Worm (Caenorhabditis elegans) whole organism, young adult: ENCODE results near the gene F41C3.11.
A peak's percentile ranks its signal among the peaks of the same experiment; 100 is the strongest.

Experiments used
- D2030.7 ChIP-seq: fragments of 200-800 bp; sonication (Bioruptor generic); IDR thresholded peaks from 2 replicates; pipeline ENCODE4 v1.3.6; 2022; ENCODE audit warnings: missing genetic modification reagents, missing genetic modification characterization, missing compliant biosample characterization
- F23B12.7 ChIP-seq: sonication (generic microtip); optimal IDR thresholded peaks from 2 replicates; lab custom pipeline; 2017; ENCODE audit warnings: missing genetic modification characterization, mild to moderate bottlenecking, missing compliant biosample characterization, antibody characterized with exemption, moderate library complexity; ENCODE audit not compliant: insufficient read depth
- F33H1.4 ChIP-seq: fragments of 200-800 bp; sonication (Bioruptor generic); IDR thresholded peaks from 2 replicates; pipeline ENCODE4 v1.3.6; 2022; ENCODE audit warnings: missing genetic modification reagents, missing genetic modification characterization, missing compliant biosample characterization
- F39B2.1 ChIP-seq: fragments of 200-800 bp; sonication (Bioruptor generic); IDR thresholded peaks from 2 replicates; pipeline ENCODE4 v1.3.6; 2022; ENCODE audit warnings: missing genetic modification reagents, missing genetic modification characterization, missing compliant biosample characterization
- F49E8.2 ChIP-seq: sonication (generic microtip); optimal IDR thresholded peaks from 3 replicates; lab custom pipeline; 2017; ENCODE audit warnings: missing genetic modification characterization, mild to moderate bottlenecking, missing compliant biosample characterization, antibody characterized with exemption, moderate library complexity; ENCODE audit not compliant: insufficient read depth
- ZK185.1 ChIP-seq: sonication (generic microtip); optimal IDR thresholded peaks from 2 replicates; lab custom pipeline; 2016; ENCODE audit warnings: mild to moderate bottlenecking, missing genetic modification characterization, missing compliant biosample characterization; ENCODE audit not compliant: poor library complexity, severe bottlenecking
- athp-1 ChIP-seq: sonication (generic microtip); optimal IDR thresholded peaks from 2 replicates; lab custom pipeline; 2017; ENCODE audit warnings: mild to moderate bottlenecking, missing genetic modification characterization, missing compliant biosample characterization
- attf-5 ChIP-seq: fragments of 200-800 bp; sonication (Bioruptor generic); optimal IDR thresholded peaks from 2 replicates; lab custom pipeline; 2018; ENCODE audit warnings: mild to moderate bottlenecking, missing genetic modification characterization, missing compliant biosample characterization
- cebp-1 ChIP-seq, 2 experiments: fragments of 200-800 bp in 1 of 2; sonication (Bioruptor generic) in 1 of 2; sonication (generic microtip) in 1 of 2; IDR thresholded peaks in 1 of 2; optimal IDR thresholded peaks in 1 of 2; 2 replicates each; pipeline versions ENCODE4 v1.3.6 to Lab custom; 2017 to 2022; ENCODE audit warnings: missing compliant biosample characterization in 2 of 2, missing genetic modification characterization in 2 of 2, mild to moderate bottlenecking in 1 of 2, missing genetic modification reagents in 1 of 2, moderate library complexity in 1 of 2
- ceh-100 ChIP-seq: fragments of 200-800 bp; sonication (Bioruptor generic); IDR thresholded peaks from 2 replicates; pipeline ENCODE4 v1.3.6; 2022; ENCODE audit warnings: missing genetic modification reagents, missing genetic modification characterization, missing compliant biosample characterization
- ceh-40 ChIP-seq: fragments of 200-800 bp; sonication (Bioruptor generic); IDR thresholded peaks from 2 replicates; pipeline ENCODE4 v1.3.6; 2022; ENCODE audit warnings: missing genetic modification characterization, missing compliant biosample characterization
- ceh-79 ChIP-seq: sonication (generic microtip); optimal IDR thresholded peaks from 2 replicates; lab custom pipeline; 2017; ENCODE audit warnings: mild to moderate bottlenecking, missing genetic modification characterization, missing compliant biosample characterization
- ceh-91 ChIP-seq: fragments of 200-800 bp; sonication (Bioruptor generic); IDR thresholded peaks from 2 replicates; pipeline ENCODE4 v1.3.6; 2022; ENCODE audit warnings: missing genetic modification reagents, missing genetic modification characterization, missing compliant biosample characterization
- dox-1 ChIP-seq: fragments of 200-800 bp; sonication (Bioruptor generic); IDR thresholded peaks from 2 replicates; pipeline ENCODE4 v1.3.6; 2022; ENCODE audit warnings: missing genetic modification reagents, missing genetic modification characterization, missing compliant biosample characterization
- dpl-1 ChIP-seq: fragments of 150-350 bp; optimal IDR thresholded peaks from 2 replicates; lab custom pipeline; 2014; ENCODE audit warnings: missing biosample characterization, missing genetic modification reagents, missing genetic modification characterization
- efl-1 ChIP-seq: fragments of 150-350 bp; optimal IDR thresholded peaks from 2 replicates; lab custom pipeline; 2014; ENCODE audit warnings: missing biosample characterization, missing genetic modification reagents, missing genetic modification characterization
- egrh-3 ChIP-seq: fragments of 200-800 bp; sonication (Bioruptor generic); IDR thresholded peaks from 2 replicates; pipeline ENCODE4 v1.3.6; 2022; ENCODE audit warnings: missing genetic modification reagents, missing genetic modification characterization, missing compliant biosample characterization
- him-1 ChIP-seq: sonication (generic microtip); optimal IDR thresholded peaks from 2 replicates; lab custom pipeline; 2016; ENCODE audit warnings: missing genotype, missing genetic modification reagents, missing genetic modification characterization, missing compliant biosample characterization
- hmg-1.2 ChIP-seq: fragments of 200-800 bp; sonication (Bioruptor generic); IDR thresholded peaks from 2 replicates; pipeline ENCODE4 v1.3.6; 2022; ENCODE audit warnings: missing genetic modification reagents, missing genetic modification characterization, missing compliant biosample characterization
- let-607 ChIP-seq, 2 experiments: fragments of 200-800 bp in 1 of 2; sonication (Bioruptor generic) in 1 of 2; sonication (generic microtip) in 1 of 2; optimal IDR thresholded peaks; 2 replicates each; lab custom pipeline; 2016 to 2018; ENCODE audit warnings: mild to moderate bottlenecking in 2 of 2, missing compliant biosample characterization in 2 of 2, missing genetic modification characterization in 2 of 2, moderate library complexity in 2 of 2, missing genotype in 1 of 2
- lin-35 ChIP-seq, 3 experiments: fragments of 150-350 bp in 2 of 3; sonication (generic microtip) in 1 of 3; optimal IDR thresholded peaks; 2 replicates each; lab custom pipeline; 2014 to 2018; ENCODE audit warnings: missing biosample characterization in 3 of 3, missing genetic modification characterization in 3 of 3, missing genetic modification reagents in 3 of 3
- lin-54 ChIP-seq: fragments of 200-800 bp; sonication (Bioruptor generic); optimal IDR thresholded peaks from 2 replicates; lab custom pipeline; 2018; ENCODE audit warnings: mild to moderate bottlenecking, missing genetic modification characterization, missing compliant biosample characterization
- lir-1 ChIP-seq: fragments of 200-800 bp; sonication (Bioruptor generic); conservative IDR thresholded peaks from 2 replicates; pipeline ENCODE4 v1.3.6; 2022; ENCODE audit warnings: missing genetic modification reagents, missing genetic modification characterization, missing compliant biosample characterization
- lsl-1 ChIP-seq: fragments of 200-800 bp; sonication (Bioruptor generic); optimal IDR thresholded peaks from 2 replicates; lab custom pipeline; 2018; ENCODE audit warnings: mild to moderate bottlenecking, missing genetic modification characterization, moderate library complexity, missing compliant biosample characterization
- madf-6 ChIP-seq: fragments of 200-800 bp; sonication (Bioruptor generic); IDR thresholded peaks from 2 replicates; pipeline ENCODE4 v1.3.6; 2022; ENCODE audit warnings: missing genetic modification reagents, missing genetic modification characterization, missing compliant biosample characterization
- madf-8 ChIP-seq: fragments of 200-800 bp; sonication (Bioruptor generic); conservative IDR thresholded peaks from 2 replicates; pipeline ENCODE4 v1.3.6; 2022; ENCODE audit warnings: missing genetic modification reagents, missing genetic modification characterization, missing compliant biosample characterization
- mcd-1 ChIP-seq: fragments of 200-800 bp; sonication (Bioruptor generic); IDR thresholded peaks from 2 replicates; pipeline ENCODE4 v1.3.6; 2022; ENCODE audit warnings: missing genetic modification reagents, missing genetic modification characterization, missing compliant biosample characterization
- nfyb-1 ChIP-seq: fragments of 200-800 bp; sonication (Bioruptor generic); IDR thresholded peaks from 2 replicates; pipeline ENCODE4 v1.3.6; 2022; ENCODE audit warnings: missing genetic modification reagents, missing genetic modification characterization, missing compliant biosample characterization
- nhr-80 ChIP-seq: sonication (generic microtip); optimal IDR thresholded peaks from 2 replicates; lab custom pipeline; 2016; ENCODE audit warnings: missing genetic modification characterization, missing compliant biosample characterization
- pbrm-1 ChIP-seq: fragments of 200-800 bp; sonication (Bioruptor generic); IDR thresholded peaks from 2 replicates; pipeline ENCODE4 v1.3.6; 2022; ENCODE audit warnings: missing genetic modification reagents, missing genetic modification characterization, missing compliant biosample characterization
- rpc-1 ChIP-seq, 2 experiments: fragments of 150-350 bp in 1 of 2; sonication (generic microtip) in 1 of 2; optimal IDR thresholded peaks; 2 replicates each; lab custom pipeline; 2014 to 2018; ENCODE audit warnings: missing biosample characterization in 1 of 2, missing genetic modification characterization in 1 of 2, missing genetic modification reagents in 1 of 2, missing genotype in 1 of 2
- snpc-1.3 ChIP-seq: sonication (generic microtip); optimal IDR thresholded peaks from 2 replicates; lab custom pipeline; 2017; ENCODE audit warnings: missing genetic modification characterization, mild to moderate bottlenecking, missing compliant biosample characterization, antibody characterized with exemption, moderate library complexity, missing genotype, missing genetic modification reagents; ENCODE audit not compliant: insufficient read depth
- snpc-3.4 ChIP-seq: sonication (generic microtip); optimal IDR thresholded peaks from 2 replicates; lab custom pipeline; 2017; ENCODE audit warnings: missing genetic modification characterization, mild to moderate bottlenecking, missing compliant biosample characterization, antibody characterized with exemption, moderate library complexity, missing genotype, missing genetic modification reagents
- snpc-4 ChIP-seq, 5 experiments: fragments of 150-350 bp in 1 of 5; sonication (generic microtip) in 4 of 5; optimal IDR thresholded peaks; 2 replicates each; lab custom pipeline; 2014 to 2018; ENCODE audit warnings: missing genetic modification characterization in 5 of 5, missing biosample characterization in 3 of 5, antibody characterized with exemption in 2 of 5, mild to moderate bottlenecking in 2 of 5, missing compliant biosample characterization in 2 of 5, missing genotype in 2 of 5, moderate library complexity in 2 of 5, missing genetic modification reagents in 1 of 5
- tbp1 ChIP-seq: fragments of 200-800 bp; sonication (Bioruptor generic); optimal IDR thresholded peaks from 2 replicates; lab custom pipeline; 2018; ENCODE audit warnings: mild to moderate bottlenecking, missing genetic modification characterization, missing compliant biosample characterization
- xnd-1 ChIP-seq: sonication (generic microtip); optimal IDR thresholded peaks from 2 replicates; lab custom pipeline; 2016; ENCODE audit warnings: missing genotype, missing genetic modification reagents, missing genetic modification characterization, missing compliant biosample characterization

F41C3.11 gene

DNA sequence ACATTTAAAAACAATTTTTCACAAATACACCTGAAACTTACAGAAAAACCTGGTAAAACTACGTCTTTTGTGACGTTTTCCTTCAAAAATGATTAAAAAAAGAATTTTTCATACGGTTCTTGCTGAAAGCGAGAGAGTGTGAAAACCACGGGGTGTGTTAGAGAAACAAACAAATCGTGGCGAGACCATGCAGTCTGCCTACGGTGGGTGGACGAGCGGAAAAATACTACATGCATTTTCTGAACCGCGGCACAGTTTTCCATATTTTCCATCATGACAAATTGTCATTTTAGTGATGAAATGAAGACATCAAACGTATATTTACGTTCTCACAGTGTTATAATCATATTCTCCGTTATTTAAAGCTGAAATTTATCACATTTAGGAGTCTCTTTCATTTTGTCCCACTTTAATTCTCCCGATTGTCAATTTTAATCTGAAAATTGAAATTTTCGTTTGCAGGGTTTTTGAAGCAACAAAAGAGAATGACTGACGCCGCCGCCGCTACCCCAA lies 27.3 kb downstream of the F41C3.11 start, which contains the start of the genes F10G7.9 and tsn-1:
F10G7.9 (minus strand) TSS at position 127 of the 513 bp plus-strand sequence.
tsn-1 (plus strand) TSS at position 463 of the 513 bp plus-strand sequence.
- peak; percentile 47 for TF ChIP-seq snpc-1.3 (tag; lab: Kevin White, UChicago)
- no peak for TF ChIP-seq snpc-4 (GFP tag; optimal IDR thresholded peaks at IDR 0.05; lab: Kevin White, UChicago)
- peak in 3 of 4 experiments; percentile 7 to 53 (median 28) for TF ChIP-seq snpc-4 (tag; optimal IDR thresholded peaks at IDR 0.05; lab: Kevin White, UChicago)
- peak; percentile 29 for TF ChIP-seq F23B12.7 (tag; lab: Kevin White, UChicago)
- TF ChIP-seq ZK185.1 (tag; lab: Kevin White, UChicago), result peak; percentile 16
- TF ChIP-seq hmg-1.2 (GFP tag; lab: Robert Waterston, UW), result peak; percentile 79
- TF ChIP-seq F33H1.4, result peak; percentile 92
- TF ChIP-seq D2030.7 (GFP tag; lab: Robert Waterston, UW), result peak; percentile 41; the same call in 1 of the 2 replicates
- peak; percentile 68 for TF ChIP-seq lin-54
- TF ChIP-seq egrh-3 (GFP tag; lab: Robert Waterston, UW), result no peak
- TF ChIP-seq snpc-3.4 (tag; lab: Kevin White, UChicago), result peak; percentile 74
- TF ChIP-seq tbp1 (GFP tag; lab: Kevin White, UChicago), result peak; percentile 30
- no peak for TF ChIP-seq cebp-1 (GFP tag; IDR thresholded peaks at IDR 0.05; lab: Robert Waterston, UW)
- peak; percentile 38 for TF ChIP-seq cebp-1 (tag; optimal IDR thresholded peaks at IDR 0.05; lab: Kevin White, UChicago)
- TF ChIP-seq ceh-79 (tag; lab: Kevin White, UChicago), result no peak
- peak; percentile 88 for TF ChIP-seq dox-1
- TF ChIP-seq let-607 (tag; optimal IDR thresholded peaks at IDR 0.05; lab: Kevin White, UChicago), result peak; percentile 98 to 99
- peak; percentile 12 for TF ChIP-seq xnd-1 (tag; lab: Kevin White, UChicago)
- no peak for TF ChIP-seq lir-1 (GFP tag; lab: Robert Waterston, UW)
- TF ChIP-seq him-1 (tag; lab: Kevin White, UChicago), result no peak
- peak; percentile 6 for TF ChIP-seq F49E8.2 (tag; lab: Kevin White, UChicago)
- peak; percentile 76 for TF ChIP-seq madf-6 (GFP tag; lab: Robert Waterston, UW)
- 0 out of 2 replicates have a peak, but pooled peaks have one; percentile 33 for TF ChIP-seq ceh-91 (GFP tag; lab: Robert Waterston, UW)
- TF ChIP-seq madf-8 (GFP tag; lab: Robert Waterston, UW), result peak; percentile 14; the same call in 1 of the 2 replicates
- peak; percentile 86 for TF ChIP-seq lsl-1 (GFP tag; lab: Kevin White, UChicago)
- TF ChIP-seq ceh-100 (GFP tag; lab: Robert Waterston, UW), result peak; percentile 50; the same call in 1 of the 2 replicates
- no peak for TF ChIP-seq rpc-1 (optimal IDR thresholded peaks at IDR 0.05; lab: Kevin White, UChicago)
- TF ChIP-seq rpc-1 (tag; optimal IDR thresholded peaks at IDR 0.05; lab: Kevin White, UChicago), result no peak
- no peak for TF ChIP-seq ceh-40 (GFP tag; lab: Robert Waterston, UW)
- TF ChIP-seq athp-1 (tag; lab: Kevin White, UChicago), result no peak
- TF ChIP-seq nhr-80, result peak; percentile 77
- peak in 1 of 3 experiments; percentile 27 for TF ChIP-seq lin-35 (GFP tag; optimal IDR thresholded peaks at IDR 0.05; lab: Kevin White, UChicago)
- peak; percentile 71 for TF ChIP-seq mcd-1 (GFP tag; lab: Robert Waterston, UW)
- TF ChIP-seq pbrm-1 (GFP tag; lab: Robert Waterston, UW), result peak; percentile 25; the same call in 1 of the 2 replicates
- no peak for TF ChIP-seq F39B2.1 (GFP tag; lab: Robert Waterston, UW)
- peak; percentile 58 for TF ChIP-seq attf-5
- peak; percentile 33; the same call in 1 of the 2 replicates for TF ChIP-seq nfyb-1 (GFP tag; lab: Robert Waterston, UW)
- peak; percentile 52 for TF ChIP-seq dpl-1 (GFP tag; lab: Kevin White, UChicago)
- peak; percentile 40 for TF ChIP-seq efl-1 (GFP tag; lab: Kevin White, UChicago)
